Fruit fly (Drosophila melanogaster): ENCODE data around the gene fzy.

fzy gene

DNA sequence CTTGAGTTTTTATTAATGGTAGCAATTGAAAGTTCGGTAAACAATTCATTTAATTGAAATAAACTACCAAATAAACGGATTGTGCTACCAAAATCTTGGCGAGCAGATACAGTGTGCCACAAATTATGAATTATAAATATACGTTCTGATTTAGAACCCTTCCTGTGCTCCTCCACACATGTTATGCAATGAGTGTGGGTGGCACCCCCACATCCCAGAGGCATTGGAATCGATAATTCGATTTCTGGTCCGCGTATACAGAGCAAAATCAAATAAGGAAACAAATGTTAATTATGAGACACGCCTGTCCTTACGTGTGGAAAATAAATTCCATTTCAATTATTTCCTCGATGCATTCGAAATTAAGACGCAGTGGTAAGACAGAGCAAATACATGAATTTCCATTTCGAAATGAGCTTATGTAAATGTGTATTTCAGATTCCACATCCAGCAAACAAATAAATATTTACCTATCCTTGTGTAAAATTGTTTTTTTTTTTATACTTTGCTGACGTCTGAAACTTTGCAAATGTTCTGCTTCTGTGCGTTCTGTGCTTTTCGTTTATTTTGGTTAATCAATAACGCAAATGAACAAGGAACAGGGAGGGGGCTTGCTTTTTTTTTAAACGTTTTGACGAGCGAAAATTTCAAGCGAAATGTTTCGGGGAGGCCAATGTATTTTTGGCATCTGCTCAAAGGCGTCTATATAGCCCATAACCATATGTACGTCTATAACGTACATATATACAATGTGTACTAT is 11.3 kb downstream of the fzy start:
- no peak for TF ChIP-seq CG17801 (GFP tag; optimal IDR thresholded peaks at IDR 0.05; ENCODE audit: partially characterized antibody)

dm6 chr2L:16323544-16323943 is 12.8 kb downstream of the fzy start:
- TF ChIP-seq CG17801 (GFP tag; optimal IDR thresholded peaks at IDR 0.05; ENCODE audit: partially characterized antibody), result no peak

dm6 chr2L:16324833-16325232 is 14.1 kb downstream of the fzy start:
- TF ChIP-seq CG17801 (GFP tag; optimal IDR thresholded peaks at IDR 0.05; ENCODE audit: partially characterized antibody), result no peak

DNA sequence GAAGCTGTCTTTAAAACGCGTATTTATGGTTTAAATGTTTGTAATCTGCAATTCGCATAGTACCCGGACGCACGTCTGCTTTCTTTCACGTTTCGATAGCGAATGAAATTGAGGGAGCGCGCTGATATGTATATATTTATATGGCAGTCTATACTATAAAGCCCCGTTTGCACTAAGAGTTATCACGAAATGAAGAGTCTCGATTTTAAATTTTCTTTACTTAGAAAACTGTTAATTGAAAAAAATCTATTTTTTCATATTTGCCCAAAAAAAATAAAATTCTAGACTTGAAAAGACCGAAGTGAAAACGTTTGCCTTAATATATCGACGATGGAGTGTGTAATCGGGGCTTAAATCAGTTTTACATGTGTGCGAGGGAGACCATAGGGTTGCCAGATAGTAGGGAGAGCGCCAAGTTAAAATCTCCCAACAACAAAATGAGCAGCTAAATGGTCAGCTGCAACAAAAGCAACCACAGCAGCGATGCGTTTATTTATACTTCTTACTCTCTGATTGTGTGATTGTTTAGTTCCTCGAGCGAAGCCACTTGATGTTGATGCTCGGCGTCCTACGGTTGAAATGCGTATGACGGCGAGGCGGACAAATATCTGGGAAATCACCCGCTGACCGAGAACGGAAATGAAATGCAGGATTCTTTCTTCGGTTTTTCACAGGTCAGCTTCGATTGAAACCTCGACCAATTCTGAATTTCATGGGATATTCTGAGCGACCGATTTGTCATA is 14.9 kb downstream of the fzy start, which contains the start of gene cact:
TSS of gene cact (minus strand) at position 693 of the 743 bp plus-strand sequence.
- TF ChIP-seq CG17801 (GFP tag; optimal IDR thresholded peaks at IDR 0.05; ENCODE audit: partially characterized antibody), result peak; percentile 81

DNA sequence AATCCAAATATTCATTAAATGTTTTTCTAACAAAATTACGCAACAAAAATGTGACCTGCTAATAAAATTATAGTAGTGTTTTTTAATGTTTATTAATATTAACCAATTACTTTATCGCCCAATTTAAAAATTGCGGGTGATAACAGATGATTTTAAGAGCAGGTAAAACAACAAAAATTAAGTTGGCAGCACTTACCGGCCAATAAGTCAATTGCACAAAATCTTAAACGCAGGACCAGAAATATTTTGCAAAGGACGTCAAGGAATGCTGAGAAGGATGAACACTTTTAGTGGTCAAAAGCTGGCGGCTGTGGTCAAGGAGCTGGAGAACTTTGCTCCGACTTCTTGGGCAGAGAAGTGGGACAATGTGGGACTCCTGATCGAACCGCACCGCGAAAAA is 16.1 kb downstream of the fzy start, which contains the start of gene CG4278:
TSS of gene CG4278 (plus strand) at position 178 of the 400 bp plus-strand sequence.
- no peak for TF ChIP-seq CG17801 (GFP tag; optimal IDR thresholded peaks at IDR 0.05; ENCODE audit: partially characterized antibody)

- TF ChIP-seq CG17801 (GFP tag; optimal IDR thresholded peaks at IDR 0.05; ENCODE audit: partially characterized antibody), result peak; percentile 23
These were observed 18.4 kb downstream of the fzy start, which contains the start of gene mRpL4 for dm6 chr2L:16329102-16329520. TSS of gene mRpL4 (minus strand) at chr2L:16329132.

DNA sequence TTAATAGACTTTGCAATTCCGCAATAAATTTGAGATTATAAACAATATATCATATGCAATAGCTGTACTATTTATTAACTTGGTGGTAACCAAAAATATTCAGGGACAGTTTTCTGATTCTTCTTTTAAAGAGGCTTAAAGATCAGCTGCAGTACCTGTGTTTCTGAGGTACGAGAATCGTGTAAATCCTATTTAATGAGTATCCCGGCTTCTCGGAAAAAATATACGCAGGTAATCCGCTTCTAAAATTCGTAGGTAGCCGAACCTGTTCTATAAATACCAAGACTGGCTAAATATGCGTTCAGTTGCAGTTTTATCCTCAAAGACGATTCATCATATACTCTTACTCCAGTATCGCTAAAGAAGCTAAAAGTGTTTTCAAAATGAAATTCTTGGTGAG is 18.9 kb downstream of the fzy start, which contains the start of gene CG4440:
TSS of gene CG4440 (plus strand) at position 301 of the 400 bp plus-strand sequence.
- TF ChIP-seq CG17801 (GFP tag; optimal IDR thresholded peaks at IDR 0.05; ENCODE audit: partially characterized antibody), result no peak

DNA sequence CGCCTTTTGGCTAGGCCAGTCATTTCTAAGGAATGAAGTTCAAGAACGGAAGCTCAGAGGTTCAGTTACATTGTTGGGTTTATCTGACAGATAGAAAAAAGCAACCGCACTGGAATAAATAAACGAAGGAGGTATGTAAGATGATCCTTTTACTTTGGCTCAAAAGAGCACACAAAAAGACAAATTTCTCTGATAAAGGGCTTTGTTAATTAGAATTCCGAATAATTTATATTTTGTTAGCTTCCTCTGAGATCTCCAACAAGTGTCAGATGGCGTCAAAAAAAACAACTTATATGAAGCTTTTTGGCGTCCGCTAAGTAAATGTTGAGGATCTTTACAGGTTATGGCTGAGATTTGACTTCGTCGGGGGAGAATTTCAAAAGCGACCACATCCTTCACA is 27.0 kb downstream of the fzy start, which contains the start of gene CG31817:
TSS of gene CG31817 (minus strand) at position 101 of the 400 bp plus-strand sequence.
- TF ChIP-seq CG17801 (GFP tag; optimal IDR thresholded peaks at IDR 0.05; ENCODE audit: partially characterized antibody), result no peak

dm6 chr2L:16340268-16340667 is 29.5 kb downstream of the fzy start, which contains the start of gene CG42266:
TSS of gene CG42266 (minus strand) at chr2L:16340368.
- no peak for TF ChIP-seq CG17801 (GFP tag; optimal IDR thresholded peaks at IDR 0.05; ENCODE audit: partially characterized antibody)

DNA sequence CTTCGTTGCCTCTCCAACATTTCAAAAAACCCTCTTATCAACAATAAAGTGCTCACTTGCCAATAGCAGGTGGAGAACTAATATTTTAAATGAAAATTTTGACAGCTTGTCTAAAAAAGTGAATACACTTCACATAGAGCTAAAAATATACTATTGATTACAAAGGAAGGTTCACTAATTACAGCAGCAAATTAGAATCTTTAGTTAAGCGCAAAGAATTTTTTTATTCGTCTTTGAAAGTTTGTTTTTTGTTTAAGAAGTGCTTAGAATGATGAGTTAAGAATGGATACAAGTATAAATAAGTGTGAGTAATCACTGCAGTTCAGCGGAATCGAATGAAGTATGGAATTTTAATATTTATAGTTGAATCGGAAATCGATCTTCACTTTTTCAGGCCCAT is 31.5 kb downstream of the fzy start, which contains the start of gene CG44405:
TSS of gene CG44405 (minus strand) at position 101 of the 400 bp plus-strand sequence.
- no peak for TF ChIP-seq CG17801 (GFP tag; optimal IDR thresholded peaks at IDR 0.05; ENCODE audit: partially characterized antibody)

- peak; percentile 79 for TF ChIP-seq CG17801 (GFP tag; optimal IDR thresholded peaks at IDR 0.05; ENCODE audit: partially characterized antibody)
These were observed 39.4 kb downstream of the fzy start for dm6 chr2L:16350160-16350633.

- peak; percentile 98 for TF ChIP-seq CG17801 (GFP tag; optimal IDR thresholded peaks at IDR 0.05; ENCODE audit: partially characterized antibody)
These were observed 40.2 kb downstream of the fzy start for dm6 chr2L:16350742-16351568.

DNA sequence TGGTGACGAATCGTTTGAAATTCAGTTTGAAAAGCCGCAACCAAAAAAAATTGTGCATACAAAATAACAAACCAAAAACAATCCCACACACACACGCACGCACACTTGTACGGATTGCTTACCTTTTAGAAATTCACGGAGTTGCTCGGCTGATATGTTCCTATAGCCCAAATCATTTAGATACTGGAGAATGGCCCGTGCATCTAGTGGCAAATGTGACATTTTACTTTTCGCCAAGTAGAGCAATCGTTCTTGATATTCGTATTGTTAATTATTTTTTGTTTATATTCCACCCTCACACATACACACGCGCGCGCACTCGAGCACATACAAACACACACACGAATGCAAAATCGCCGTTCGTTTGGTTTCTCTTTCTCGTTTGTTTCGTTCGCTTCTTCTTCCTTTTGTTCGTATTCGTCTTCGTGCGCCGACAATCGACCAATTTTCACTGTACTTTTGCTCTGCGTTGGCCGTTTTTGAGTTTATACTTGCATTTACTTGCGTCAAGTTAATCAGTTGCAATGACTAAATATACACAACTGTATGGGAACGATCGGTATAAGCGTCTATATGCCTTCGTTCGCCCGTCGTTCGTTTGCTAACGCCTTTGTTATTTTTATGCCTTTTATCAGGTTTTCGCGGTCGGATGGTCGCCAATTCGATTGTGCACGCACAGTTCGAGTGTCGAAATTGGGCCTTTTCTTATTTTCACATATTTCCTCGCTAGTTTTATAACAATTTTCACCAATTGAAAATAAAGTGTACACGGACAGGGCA is 41.2 kb downstream of the fzy start:
- peak; percentile 5 for TF ChIP-seq CG17801 (GFP tag; optimal IDR thresholded peaks at IDR 0.05; ENCODE audit: partially characterized antibody)

Measured in ovary, adult (tissue).